Worm (Caenorhabditis elegans): ENCODE results near the gene ppfr-4.

The ppfr-4 gene

ce11 chrIII:2652704-2653566, 33.2 kb downstream of the ppfr-4 start:
- TF ChIP-seq rpc-1 (optimal IDR thresholded peaks at IDR 0.05): no peak
- peak; percentile 54 for TF ChIP-seq rpc-1 (tag; optimal IDR thresholded peaks at IDR 0.05)
- peak; percentile 76 for TF ChIP-seq tbp1 (GFP tag; optimal IDR thresholded peaks at IDR 0.05)
- TF ChIP-seq ama-1 (optimal IDR thresholded peaks at IDR 0.05): no peak
- TF ChIP-seq ama-1 (GFP tag; optimal IDR thresholded peaks at IDR 0.05): no peak
- no peak for TF ChIP-seq cebp-1 (GFP tag; IDR thresholded peaks at IDR 0.05)
- TF ChIP-seq cebp-1 (tag; optimal IDR thresholded peaks at IDR 0.05): peak; percentile 11

ce11 chrIII:2656168-2656567, 36.4 kb downstream of the ppfr-4 start:
- TF ChIP-seq lin-35 (GFP tag; optimal IDR thresholded peaks at IDR 0.05) (no peak), ZK185.1 (tag; optimal IDR thresholded peaks at IDR 0.05; ENCODE audit: poor library complexity, severe bottlenecking) (no peak), madf-10 (tag; optimal IDR thresholded peaks at IDR 0.05) (no peak), lin-40 (tag; optimal IDR thresholded peaks at IDR 0.05) (peak; percentile 1), C17E4.6 (GFP tag; IDR thresholded peaks at IDR 0.05) (no peak), attf-6 (GFP tag; IDR thresholded peaks at IDR 0.05) (no peak), ceh-40 (GFP tag; IDR thresholded peaks at IDR 0.05) (no peak)

ce11 chrIII:2657783-2658182, 38.0 kb downstream of the ppfr-4 start, which contains the start of gene let-805:
TSS of gene let-805 (plus strand) at chrIII:2658083.
- no peak for TF ChIP-seq attf-5 (GFP tag; optimal IDR thresholded peaks at IDR 0.05)
- TF ChIP-seq F39B2.1 (GFP tag; IDR thresholded peaks at IDR 0.05): no peak
- no peak for TF ChIP-seq hrde-1 (tag; optimal IDR thresholded peaks at IDR 0.05; ENCODE audit: borderline replicate concordance)
- TF ChIP-seq nhr-179 (tag; optimal IDR thresholded peaks at IDR 0.05): no peak
- no peak for TF ChIP-seq die-1 (tag; optimal IDR thresholded peaks at IDR 0.05)
- no peak for TF ChIP-seq rec-8 (tag; optimal IDR thresholded peaks at IDR 0.05)
